Worm (Caenorhabditis elegans) whole organism, late embryonic: ENCODE measurements around the gene scl-1.

Source experiments
- C08G9.2 ChIP-seq: sonication (generic microtip); optimal IDR thresholded peaks from 2 replicates; lab custom pipeline; 2016; ENCODE audit warnings: mild to moderate bottlenecking, missing genetic modification characterization, moderate library complexity, missing compliant biosample characterization
- K02D7.2 ChIP-seq: sonication (generic microtip); optimal IDR thresholded peaks from 2 replicates; lab custom pipeline; 2017; ENCODE audit warnings: mild to moderate bottlenecking, missing genetic modification characterization, missing compliant biosample characterization
- T23F11.4 ChIP-seq: fragments of 200-800 bp; sonication (Bioruptor generic); optimal IDR thresholded peaks from 2 replicates; lab custom pipeline; 2018; ENCODE audit warnings: mild to moderate bottlenecking, missing genetic modification characterization, missing compliant biosample characterization
- Y22D7AL.16 ChIP-seq: sonication (generic microtip); optimal IDR thresholded peaks from 2 replicates; lab custom pipeline; 2016; ENCODE audit warnings: missing genetic modification characterization, missing compliant biosample characterization
- ahr-1 ChIP-seq: sonication (generic microtip); optimal IDR thresholded peaks from 2 replicates; lab custom pipeline; 2016; ENCODE audit warnings: missing genetic modification characterization, missing compliant biosample characterization
- ama-1 ChIP-seq: fragments of 150-350 bp; optimal IDR thresholded peaks from 2 replicates; lab custom pipeline; 2014
- ceh-14 ChIP-seq: sonication (generic microtip); optimal IDR thresholded peaks from 2 replicates; lab custom pipeline; 2016; ENCODE audit warnings: missing genotype, missing genetic modification characterization, missing compliant biosample characterization
- ceh-18 ChIP-seq: sonication (generic microtip); optimal IDR thresholded peaks from 2 replicates; lab custom pipeline; 2016; ENCODE audit warnings: missing genetic modification characterization, missing compliant biosample characterization
- ceh-19 ChIP-seq: fragments of 200-800 bp; sonication (Bioruptor generic); optimal IDR thresholded peaks from 2 replicates; lab custom pipeline; 2018; ENCODE audit warnings: mild to moderate bottlenecking, missing genetic modification characterization, missing compliant biosample characterization
- ceh-2 ChIP-seq: sonication (generic microtip); optimal IDR thresholded peaks from 2 replicates; lab custom pipeline; 2016; ENCODE audit warnings: missing genotype, missing genetic modification characterization, missing compliant biosample characterization
- ceh-22 ChIP-seq: sonication (generic microtip); optimal IDR thresholded peaks from 2 replicates; lab custom pipeline; 2017; ENCODE audit warnings: missing biosample characterization, missing genetic modification characterization
- ceh-30 ChIP-seq: fragments of 150-350 bp; optimal IDR thresholded peaks from 2 replicates; lab custom pipeline; 2014; ENCODE audit warnings: missing biosample characterization, missing genetic modification characterization
- ceh-31 ChIP-seq: sonication (generic microtip); optimal IDR thresholded peaks from 2 replicates; lab custom pipeline; 2016; ENCODE audit warnings: missing genetic modification characterization, missing compliant biosample characterization
- ceh-48 ChIP-seq: sonication (generic microtip); optimal IDR thresholded peaks from 2 replicates; lab custom pipeline; 2016; ENCODE audit warnings: missing genetic modification characterization, inconsistent platforms, missing compliant biosample characterization
- che-1 ChIP-seq: sonication (generic microtip); optimal IDR thresholded peaks from 2 replicates; lab custom pipeline; 2016; ENCODE audit warnings: mild to moderate bottlenecking, missing genetic modification characterization, missing compliant biosample characterization
- elt-4 ChIP-seq: sonication (generic microtip); optimal IDR thresholded peaks from 2 replicates; lab custom pipeline; 2016; ENCODE audit warnings: missing genetic modification characterization, missing compliant biosample characterization
- ets-4 ChIP-seq: sonication (generic microtip); optimal IDR thresholded peaks from 2 replicates; lab custom pipeline; 2016; ENCODE audit warnings: missing genetic modification characterization, missing compliant biosample characterization
- fax-1 ChIP-seq: sonication (generic microtip); optimal IDR thresholded peaks from 2 replicates; lab custom pipeline; 2016; ENCODE audit warnings: missing genotype, missing genetic modification characterization, missing compliant biosample characterization
- fkh-6 ChIP-seq: sonication (generic microtip); optimal IDR thresholded peaks from 2 replicates; lab custom pipeline; 2016; ENCODE audit warnings: missing genetic modification characterization, missing compliant biosample characterization
- gmeb-2 ChIP-seq: sonication (generic microtip); optimal IDR thresholded peaks from 2 replicates; lab custom pipeline; 2016; ENCODE audit warnings: missing genetic modification characterization, inconsistent platforms, missing compliant biosample characterization
- hlh-30 ChIP-seq: sonication (generic microtip); optimal IDR thresholded peaks from 2 replicates; lab custom pipeline; 2017; ENCODE audit warnings: antibody characterized with exemption, missing genetic modification characterization, missing compliant biosample characterization; ENCODE audit not compliant: insufficient read depth
- hlh-6 ChIP-seq: sonication (generic microtip); optimal IDR thresholded peaks from 2 replicates; lab custom pipeline; 2016; ENCODE audit warnings: missing genotype, missing genetic modification characterization, missing compliant biosample characterization
- lin-11 ChIP-seq: fragments of 200-800 bp; sonication (Bioruptor generic); optimal IDR thresholded peaks from 2 replicates; lab custom pipeline; 2018; ENCODE audit warnings: mild to moderate bottlenecking, missing genetic modification characterization, missing compliant biosample characterization
- mec-3 ChIP-seq: sonication (generic microtip); optimal IDR thresholded peaks from 2 replicates; lab custom pipeline; 2016; ENCODE audit warnings: borderline replicate concordance, missing genetic modification characterization, missing compliant biosample characterization
- nfya-1 ChIP-seq: sonication (generic microtip); optimal IDR thresholded peaks from 2 replicates; lab custom pipeline; 2017; ENCODE audit warnings: missing genetic modification characterization, mild to moderate bottlenecking, missing compliant biosample characterization, antibody characterized with exemption, moderate library complexity
- nhr-232 ChIP-seq: sonication (generic microtip); optimal IDR thresholded peaks from 2 replicates; lab custom pipeline; 2016; ENCODE audit warnings: missing genetic modification characterization, missing compliant biosample characterization
- npax-4 ChIP-seq: sonication (generic microtip); optimal IDR thresholded peaks from 2 replicates; lab custom pipeline; 2016; ENCODE audit warnings: missing genetic modification characterization, missing compliant biosample characterization
- odd-2 ChIP-seq: sonication (generic microtip); optimal IDR thresholded peaks from 2 replicates; lab custom pipeline; 2017; ENCODE audit warnings: antibody characterized with exemption, mild to moderate bottlenecking, missing genetic modification characterization, missing compliant biosample characterization
- pag-3 ChIP-seq: sonication (generic microtip); optimal IDR thresholded peaks from 2 replicates; lab custom pipeline; 2016; ENCODE audit warnings: missing compliant biosample characterization, missing genetic modification characterization, borderline replicate concordance
- pax-1 ChIP-seq: fragments of 150-350 bp; optimal IDR thresholded peaks from 2 replicates; lab custom pipeline; 2014; ENCODE audit warnings: missing biosample characterization, missing genetic modification characterization
- pha-4 ChIP-seq: fragments of 150-350 bp; optimal IDR thresholded peaks from 2 replicates; lab custom pipeline; 2018; ENCODE audit warnings: missing biosample characterization, missing genetic modification reagents, missing genetic modification characterization
- pqm-1 ChIP-seq: sonication (generic microtip); optimal IDR thresholded peaks from 2 replicates; lab custom pipeline; 2016; ENCODE audit warnings: missing genetic modification characterization, missing compliant biosample characterization
- pros-1 ChIP-seq: fragments of 150-350 bp; optimal IDR thresholded peaks from 2 replicates; lab custom pipeline; 2014; ENCODE audit warnings: missing biosample characterization, missing genetic modification reagents, missing genetic modification characterization
- rnt-1 ChIP-seq: sonication (generic microtip); optimal IDR thresholded peaks from 2 replicates; lab custom pipeline; 2016; ENCODE audit warnings: missing genetic modification characterization, missing compliant biosample characterization
- sox-2 ChIP-seq: fragments of 200-800 bp; sonication (Bioruptor generic); IDR thresholded peaks from 2 replicates; pipeline ENCODE4 v1.3.6; 2022; ENCODE audit warnings: missing genetic modification reagents, missing genetic modification characterization, missing compliant biosample characterization
- sox-4 ChIP-seq: sonication (generic microtip); optimal IDR thresholded peaks from 2 replicates; lab custom pipeline; 2017; ENCODE audit warnings: mild to moderate bottlenecking, missing genetic modification characterization, inconsistent platforms, missing compliant biosample characterization
- syd-9 ChIP-seq: sonication (generic microtip); optimal IDR thresholded peaks from 2 replicates; lab custom pipeline; 2016; ENCODE audit warnings: mild to moderate bottlenecking, missing genetic modification characterization, moderate library complexity, missing compliant biosample characterization
- tbx-2 ChIP-seq: sonication (generic microtip); optimal IDR thresholded peaks from 2 replicates; lab custom pipeline; 2016; ENCODE audit warnings: missing genetic modification characterization, missing compliant biosample characterization
- tbx-7 ChIP-seq: sonication (generic microtip); optimal IDR thresholded peaks from 2 replicates; lab custom pipeline; 2016; ENCODE audit warnings: missing genotype, missing genetic modification characterization, missing compliant biosample characterization
- unc-42 ChIP-seq: sonication (generic microtip); optimal IDR thresholded peaks from 2 replicates; lab custom pipeline; 2016; ENCODE audit warnings: missing genotype, missing genetic modification characterization, missing compliant biosample characterization
- unc-55 ChIP-seq: sonication (generic microtip); optimal IDR thresholded peaks from 2 replicates; lab custom pipeline; 2017; ENCODE audit warnings: missing biosample characterization, missing genetic modification reagents, missing genetic modification characterization
- unc-86 ChIP-seq: sonication (generic microtip); optimal IDR thresholded peaks from 2 replicates; lab custom pipeline; 2016; ENCODE audit warnings: missing genetic modification characterization, missing compliant biosample characterization
- zip-5 ChIP-seq: sonication (generic microtip); optimal IDR thresholded peaks from 2 replicates; lab custom pipeline; 2016; ENCODE audit warnings: missing genetic modification characterization, missing compliant biosample characterization
- ztf-16 ChIP-seq: sonication (generic microtip); optimal IDR thresholded peaks from 2 replicates; lab custom pipeline; 2017; ENCODE audit warnings: missing genetic modification characterization, missing compliant biosample characterization

Gene scl-1

ce11 chrIV:13016820-13017219 is 39.3 kb upstream of the scl-1 start:
- no peak for TF ChIP-seq pag-3 (tag; lab: Kevin White, UChicago)
- peak; percentile 82 for TF ChIP-seq unc-42 (tag; lab: Kevin White, UChicago)
- TF ChIP-seq sox-4, result peak; percentile 16
- TF ChIP-seq hlh-30, result no peak

ce11 chrIV:13021006-13021405 is 35.1 kb upstream of the scl-1 start:
- TF ChIP-seq sox-4 (no peak), ztf-16 (no peak), hlh-6 (no peak), nhr-232 (tag; lab: Kevin White, UChicago) (no peak), nfya-1 (no peak), fkh-6 (tag; lab: Kevin White, UChicago) (no peak), pax-1 (tag; lab: Kevin White, UChicago) (no peak), tbx-2 (tag; lab: Kevin White, UChicago) (no peak), ceh-2 (tag; lab: Kevin White, UChicago) (no peak), ets-4 (tag; lab: Kevin White, UChicago) (no peak), ceh-31 (no peak), che-1 (tag; lab: Kevin White, UChicago) (no peak), ceh-19 (GFP tag; lab: Kevin White, UChicago) (no peak), npax-4 (tag; lab: Kevin White, UChicago) (no peak), ceh-48 (tag; lab: Kevin White, UChicago) (no peak), ceh-14 (tag; lab: Kevin White, UChicago) (no peak), ceh-18 (tag; lab: Kevin White, UChicago) (no peak), tbx-7 (tag; lab: Kevin White, UChicago) (no peak)

ce11 chrIV:13022892-13023291 is 33.2 kb upstream of the scl-1 start:
- TF ChIP-seq zip-5 (no peak), npax-4 (tag; lab: Kevin White, UChicago) (no peak), unc-55 (GFP tag; lab: Kevin White, UChicago) (no peak), pros-1 (no peak), C08G9.2 (peak; percentile 36), ceh-19 (GFP tag; lab: Kevin White, UChicago) (no peak), tbx-2 (tag; lab: Kevin White, UChicago) (peak; percentile 21), fax-1 (tag; lab: Kevin White, UChicago) (peak; percentile 57), K02D7.2 (no peak), ets-4 (tag; lab: Kevin White, UChicago) (no peak), unc-42 (tag; lab: Kevin White, UChicago) (no peak), hlh-6 (peak; percentile 54), ceh-22 (tag; lab: Kevin White, UChicago) (no peak), pqm-1 (tag; lab: Kevin White, UChicago) (no peak), che-1 (tag; lab: Kevin White, UChicago) (no peak), mec-3 (tag; lab: Kevin White, UChicago) (no peak), elt-4 (tag; lab: Kevin White, UChicago) (peak; percentile 55), sox-2 (no peak), unc-86 (tag; lab: Kevin White, UChicago) (no peak)

- TF ChIP-seq ceh-30 (no peak), ceh-2 (tag; lab: Kevin White, UChicago) (no peak), fax-1 (tag; lab: Kevin White, UChicago) (peak; percentile 2), sox-2 (no peak), hlh-6 (no peak), odd-2 (tag; lab: Kevin White, UChicago) (no peak), pros-1 (no peak), ceh-18 (tag; lab: Kevin White, UChicago) (peak; percentile 20), Y22D7AL.16 (tag; lab: Kevin White, UChicago) (no peak), syd-9 (no peak), pha-4 (tag; lab: Kevin White, UChicago) (no peak), nfya-1 (peak; percentile 33), lin-11 (no peak), npax-4 (tag; lab: Kevin White, UChicago) (no peak), ztf-16 (no peak), che-1 (tag; lab: Kevin White, UChicago) (no peak), ceh-48 (tag; lab: Kevin White, UChicago) (no peak), gmeb-2 (tag; lab: Kevin White, UChicago) (no peak), ceh-19 (GFP tag; lab: Kevin White, UChicago) (peak; percentile 33), ahr-1 (tag; lab: Kevin White, UChicago) (no peak), pqm-1 (tag; lab: Kevin White, UChicago) (no peak), unc-42 (tag; lab: Kevin White, UChicago) (peak; percentile 93), ama-1 (lab: Kevin White, UChicago) (no peak), tbx-2 (tag; lab: Kevin White, UChicago) (no peak), fkh-6 (tag; lab: Kevin White, UChicago) (peak; percentile 1), hlh-30 (no peak), T23F11.4 (GFP tag; lab: Kevin White, UChicago) (no peak), pag-3 (tag; lab: Kevin White, UChicago) (no peak), rnt-1 (tag; lab: Kevin White, UChicago) (no peak), mec-3 (tag; lab: Kevin White, UChicago) (no peak)
These were observed 30.2 kb upstream of the scl-1 start for ce11 chrIV:13025853-13026343.
